Fruit fly (Drosophila melanogaster) whole organism, prepupa: ENCODE data around the gene PGRP-LB.

Source experiments
- CG10631 ChIP-seq: fragments of 200-800 bp; sonication (Bioruptor generic); optimal IDR thresholded peaks from 2 replicates; lab custom pipeline; 2016; ENCODE audit warnings: missing biosample characterization, missing genetic modification characterization
- CG16779 ChIP-seq: fragments of 200-800 bp; sonication (Bioruptor generic); optimal IDR thresholded peaks from 3 replicates; lab custom pipeline; 2017; ENCODE audit warnings: missing biosample characterization, mild to moderate bottlenecking, missing genetic modification characterization
- CG9139 ChIP-seq: fragments of 200-800 bp; sonication (Bioruptor generic); optimal IDR thresholded peaks from 3 replicates; lab custom pipeline; 2017; ENCODE audit warnings: missing biosample characterization, mild to moderate bottlenecking, missing genetic modification characterization
- Ets21C ChIP-seq: fragments of 200-800 bp; sonication (Bioruptor generic); optimal IDR thresholded peaks from 3 replicates; lab custom pipeline; 2016; ENCODE audit warnings: missing biosample characterization, missing genetic modification characterization
- Hr38 ChIP-seq: sonication (Bioruptor generic); optimal IDR thresholded peaks from 2 replicates; lab custom pipeline; 2016; ENCODE audit warnings: missing biosample characterization, missing genetic modification characterization
- OdsH ChIP-seq: fragments of 200-800 bp; sonication (Bioruptor generic); optimal IDR thresholded peaks from 3 replicates; lab custom pipeline; 2016; ENCODE audit warnings: missing biosample characterization, missing genetic modification characterization
- Sox102F ChIP-seq: fragments of 200-800 bp; sonication (Bioruptor generic); optimal IDR thresholded peaks from 2 replicates; lab custom pipeline; 2016; ENCODE audit warnings: missing biosample characterization, mild to moderate bottlenecking, missing genetic modification characterization
- acj6 ChIP-seq: fragments of 200-800 bp; sonication (Bioruptor generic); optimal IDR thresholded peaks from 3 replicates; lab custom pipeline; 2016; ENCODE audit warnings: missing biosample characterization, missing genetic modification characterization
- esn ChIP-seq: fragments of 200-800 bp; sonication (Bioruptor generic); optimal IDR thresholded peaks from 2 replicates; lab custom pipeline; 2016; ENCODE audit warnings: missing biosample characterization, mild to moderate bottlenecking, missing genetic modification characterization, moderate library complexity
- fd59A ChIP-seq: fragments of 200-800 bp; sonication (Bioruptor generic); optimal IDR thresholded peaks from 2 replicates; lab custom pipeline; 2017; ENCODE audit warnings: missing biosample characterization, mild to moderate bottlenecking, missing genetic modification characterization, missing genetic modification reagents
- lz ChIP-seq: fragments of 200-800 bp; sonication (Bioruptor generic); optimal IDR thresholded peaks from 3 replicates; lab custom pipeline; 2016; ENCODE audit warnings: missing biosample characterization, missing genetic modification characterization
- svp ChIP-seq: fragments of 200-800 bp; sonication (Bioruptor generic); peaks from one replicate; lab custom pipeline; 2016; ENCODE audit warnings: missing biosample characterization, missing genetic modification characterization

DNA sequence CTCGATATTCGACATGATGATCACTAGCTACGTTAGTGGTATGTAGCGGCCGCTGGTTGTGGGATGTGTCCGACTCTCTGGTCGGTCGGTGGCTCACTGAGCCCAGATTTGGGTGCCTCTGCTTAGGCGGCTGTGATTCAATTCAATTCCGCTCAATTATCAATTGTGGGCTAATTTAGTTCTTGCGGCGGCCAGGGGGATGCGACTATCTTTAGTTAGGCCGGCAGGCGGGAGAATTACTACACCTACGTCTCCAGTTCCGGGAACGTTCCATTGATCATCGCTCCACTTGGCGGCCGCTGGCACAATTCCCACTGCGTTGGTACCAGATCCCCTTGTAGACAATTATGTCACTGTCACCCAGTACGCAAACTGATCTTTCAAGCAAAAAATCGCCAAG is 41.8 kb downstream of the PGRP-LB start, which contains the start of the genes bumpel and CG45676:
- TF ChIP-seq Ets21C (GFP tag; lab: Kevin White, UChicago), result no peak
- TF ChIP-seq acj6, result no peak
- TF ChIP-seq CG10631 (GFP tag; lab: Kevin White, UChicago), result no peak
- no peak for TF ChIP-seq Sox102F
- TF ChIP-seq CG16779, result no peak
- no peak for TF ChIP-seq lz (GFP tag; lab: Kevin White, UChicago)
- TF ChIP-seq OdsH (GFP tag; lab: Kevin White, UChicago), result no peak
- no peak for TF ChIP-seq fd59A (GFP tag; lab: Kevin White, UChicago)
- no peak for TF ChIP-seq svp (GFP tag; lab: Kevin White, UChicago)
- TF ChIP-seq esn (GFP tag; lab: Kevin White, UChicago), result no peak
- TF ChIP-seq Hr38 (GFP tag; lab: Kevin White, UChicago), result no peak
- no peak for TF ChIP-seq CG9139 (GFP tag; lab: Kevin White, UChicago)
